Worm (Caenorhabditis elegans) whole organism, mixed stage, embryonic: ENCODE results near the gene vha-8.

Experiments
- M03D4.4 ChIP-seq: sonication (generic microtip); optimal IDR thresholded peaks from 2 replicates; lab custom pipeline; 2017; ENCODE audit warnings: mild to moderate bottlenecking, missing genetic modification characterization, missing compliant biosample characterization
- bed-3 ChIP-seq: fragments of 200-800 bp; sonication (Bioruptor generic); optimal IDR thresholded peaks from 3 replicates; lab custom pipeline; 2018; ENCODE audit warnings: mild to moderate bottlenecking, missing genetic modification characterization, moderate library complexity, missing compliant biosample characterization
- blmp-1 ChIP-seq: fragments of 150-350 bp; optimal IDR thresholded peaks from 2 replicates; lab custom pipeline; 2014; ENCODE audit warnings: missing biosample characterization, missing genetic modification characterization
- ceh-39 ChIP-seq: fragments of 150-350 bp; optimal IDR thresholded peaks from 2 replicates; lab custom pipeline; 2014; ENCODE audit warnings: missing biosample characterization, missing genetic modification characterization
- ceh-43 ChIP-seq: fragments of 200-800 bp; sonication (Bioruptor generic); optimal IDR thresholded peaks from 2 replicates; lab custom pipeline; 2018; ENCODE audit warnings: mild to moderate bottlenecking, missing genetic modification characterization, moderate library complexity, missing compliant biosample characterization
- ces-1 ChIP-seq: fragments of 150-350 bp; optimal IDR thresholded peaks from 2 replicates; lab custom pipeline; 2014; ENCODE audit warnings: missing biosample characterization, missing genetic modification reagents, missing genetic modification characterization
- cnd-1 ChIP-seq: fragments of 200-800 bp; sonication (Bioruptor generic); optimal IDR thresholded peaks from 2 replicates; lab custom pipeline; 2018; ENCODE audit warnings: mild to moderate bottlenecking, missing genetic modification characterization, missing compliant biosample characterization
- drap-1 ChIP-seq: fragments of 200-800 bp; sonication (Bioruptor generic); optimal IDR thresholded peaks from 3 replicates; lab custom pipeline; 2018; ENCODE audit warnings: mild to moderate bottlenecking, missing genetic modification characterization, missing compliant biosample characterization
- elt-3 ChIP-seq: fragments of 150-350 bp; optimal IDR thresholded peaks from 2 replicates; lab custom pipeline; 2014; ENCODE audit warnings: missing biosample characterization, missing genetic modification characterization
- ham-2 ChIP-seq: fragments of 200-800 bp; sonication (Bioruptor generic); optimal IDR thresholded peaks from 2 replicates; lab custom pipeline; 2018; ENCODE audit warnings: mild to moderate bottlenecking, missing genetic modification characterization, missing compliant biosample characterization
- lin-13 ChIP-seq: fragments of 150-350 bp; optimal IDR thresholded peaks from 2 replicates; lab custom pipeline; 2014; ENCODE audit warnings: missing biosample characterization, missing genetic modification characterization
- lin-32 ChIP-seq: fragments of 200-800 bp; sonication (Bioruptor generic); optimal IDR thresholded peaks from 2 replicates; lab custom pipeline; 2018; ENCODE audit warnings: mild to moderate bottlenecking, missing genetic modification characterization, missing compliant biosample characterization
- lsy-2 ChIP-seq: fragments of 150-350 bp; optimal IDR thresholded peaks from 2 replicates; lab custom pipeline; 2014; ENCODE audit warnings: missing biosample characterization, missing genetic modification characterization
- mab-5 ChIP-seq: fragments of 150-350 bp; optimal IDR thresholded peaks from 2 replicates; lab custom pipeline; 2014; ENCODE audit warnings: missing biosample characterization, missing genetic modification characterization
- mep-1 ChIP-seq: fragments of 150-350 bp; optimal IDR thresholded peaks from 2 replicates; lab custom pipeline; 2017; ENCODE audit warnings: missing biosample characterization, missing genetic modification reagents, missing genetic modification characterization, inconsistent platforms
- nhr-12 ChIP-seq: fragments of 150-350 bp; optimal IDR thresholded peaks from 2 replicates; lab custom pipeline; 2014; ENCODE audit warnings: missing biosample characterization, missing genetic modification characterization
- nhr-2 ChIP-seq: fragments of 150-350 bp; optimal IDR thresholded peaks from 2 replicates; lab custom pipeline; 2014; ENCODE audit warnings: missing biosample characterization, missing genetic modification characterization
- nhr-237 ChIP-seq: fragments of 150-350 bp; optimal IDR thresholded peaks from 2 replicates; lab custom pipeline; 2014; ENCODE audit warnings: missing biosample characterization, missing genetic modification characterization
- nhr-76 ChIP-seq: sonication (generic microtip); optimal IDR thresholded peaks from 2 replicates; lab custom pipeline; 2017; ENCODE audit warnings: missing biosample characterization, missing genetic modification characterization
- pha-4 ChIP-seq: fragments of 150-350 bp; optimal IDR thresholded peaks from 2 replicates; lab custom pipeline; 2018; ENCODE audit warnings: missing biosample characterization, missing genetic modification reagents, missing genetic modification characterization
- sptf-1 ChIP-seq: sonication (generic microtip); optimal IDR thresholded peaks from 2 replicates; lab custom pipeline; 2017; ENCODE audit warnings: mild to moderate bottlenecking, missing genetic modification characterization, moderate library complexity, missing compliant biosample characterization
- unc-120 ChIP-seq: sonication (generic microtip); optimal IDR thresholded peaks from 2 replicates; lab custom pipeline; 2017; ENCODE audit warnings: missing genetic modification characterization, missing compliant biosample characterization; ENCODE audit not compliant: poor library complexity, severe bottlenecking
- unc-39 ChIP-seq: fragments of 150-350 bp; optimal IDR thresholded peaks from 2 replicates; lab custom pipeline; 2014; ENCODE audit warnings: missing biosample characterization, missing genetic modification characterization
- unc-62 ChIP-seq: fragments of 150-350 bp; optimal IDR thresholded peaks from 2 replicates; lab custom pipeline; 2014; ENCODE audit warnings: missing biosample characterization, missing genetic modification reagents, missing genetic modification characterization
- zip-8 ChIP-seq: fragments of 150-350 bp; optimal IDR thresholded peaks from 2 replicates; lab custom pipeline; 2014; ENCODE audit warnings: missing biosample characterization, missing genetic modification characterization
- ztf-11 ChIP-seq: fragments of 150-350 bp; optimal IDR thresholded peaks from 2 replicates; lab custom pipeline; 2014; ENCODE audit warnings: missing biosample characterization, missing genetic modification characterization

Gene vha-8

ce11 chrIV:6802132-6802531, 11.3 kb downstream of the vha-8 start, which contains the start of the genes cest-4 and C17H12.11:
cest-4 (minus strand) TSS chrIV:6802337.
C17H12.11 (plus strand) TSS chrIV:6802387.
- no peak for TF ChIP-seq elt-3 (tag; lab: Kevin White, UChicago)
- TF ChIP-seq nhr-2 (tag; lab: Kevin White, UChicago): no peak
- no peak for TF ChIP-seq mep-1 (tag; lab: Kevin White, UChicago)
- no peak for TF ChIP-seq pha-4 (tag; lab: Kevin White, UChicago)
- TF ChIP-seq nhr-76 (tag; lab: Kevin White, UChicago): no peak
- no peak for TF ChIP-seq ceh-39
- no peak for TF ChIP-seq ham-2 (GFP tag; lab: Kevin White, UChicago)
- no peak for TF ChIP-seq unc-120 (tag; lab: Kevin White, UChicago)
- no peak for TF ChIP-seq bed-3
- no peak for TF ChIP-seq zip-8 (tag; lab: Kevin White, UChicago)
- no peak for TF ChIP-seq lsy-2 (tag; lab: Kevin White, UChicago)
- TF ChIP-seq ztf-11 (tag; lab: Kevin White, UChicago): no peak

DNA sequence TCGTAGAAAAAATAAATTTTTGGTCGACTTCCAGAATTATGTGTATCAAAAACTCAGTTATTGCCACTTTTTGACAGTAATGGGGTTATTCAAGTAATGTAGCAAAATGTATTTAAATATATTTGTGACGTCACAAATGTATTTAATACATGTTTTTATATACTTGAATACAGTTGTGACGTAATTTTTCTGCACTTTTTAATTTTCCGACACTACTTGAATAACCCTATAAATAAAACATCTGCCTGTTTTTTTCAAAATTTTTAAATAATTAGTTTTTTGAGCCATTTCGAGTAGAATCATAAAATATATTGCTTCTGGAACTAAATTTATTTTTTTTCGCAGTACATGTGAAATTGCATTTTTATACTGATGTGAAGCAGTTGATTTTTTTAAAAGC, 12.4 kb downstream of the vha-8 start:
- peak; percentile 91 for TF ChIP-seq zip-8 (tag; lab: Kevin White, UChicago)
- no peak for TF ChIP-seq cnd-1 (tag; lab: Kevin White, UChicago)
- no peak for TF ChIP-seq nhr-237
- TF ChIP-seq, all 35 proteins: peak for 1

- TF ChIP-seq unc-62 (GFP tag; lab: Kevin White, UChicago) (peak; percentile 61), lin-13 (tag; lab: Kevin White, UChicago) (no peak), unc-39 (tag; lab: Kevin White, UChicago) (no peak), ham-2 (GFP tag; lab: Kevin White, UChicago) (no peak), blmp-1 (no peak), nhr-12 (tag; lab: Kevin White, UChicago) (no peak)
These were observed 13.0 kb downstream of the vha-8 start for ce11 chrIV:6803805-6804344.

DNA sequence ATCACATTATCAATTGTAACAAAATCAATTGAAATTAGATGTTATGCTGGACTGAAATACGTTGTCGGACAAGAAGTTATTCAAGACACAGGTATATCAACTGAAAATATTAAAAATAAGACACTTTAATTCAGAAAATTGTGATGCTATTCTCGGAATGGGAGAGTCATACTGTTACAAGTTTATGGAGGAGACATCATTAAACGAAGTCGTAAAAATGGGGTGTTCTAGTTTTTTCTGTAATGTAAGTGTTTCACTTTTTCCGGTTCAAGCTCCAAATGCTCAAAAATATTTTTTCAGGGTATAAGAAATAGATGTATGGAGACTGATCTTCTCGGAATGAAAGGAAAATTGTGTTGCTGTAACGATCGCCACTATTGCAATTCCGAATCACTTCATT, 13.9 kb downstream of the vha-8 start, which contains the start of gene C17H12.37:
TSS of gene C17H12.37 (plus strand) at position 301 of the 400 bp plus-strand sequence.
- no peak for TF ChIP-seq mep-1 (tag; lab: Kevin White, UChicago)

- TF ChIP-seq ces-1 (peak; percentile 84), ceh-43 (GFP tag; lab: Kevin White, UChicago) (no peak)
These were observed 15.7 kb downstream of the vha-8 start, which contains the start of gene C17H12.10 for ce11 chrIV:6806475-6807063. C17H12.10 (plus strand) TSS chrIV:6806799.

- TF ChIP-seq mep-1 (tag; lab: Kevin White, UChicago): peak; percentile 20
- TF ChIP-seq pha-4 (tag; lab: Kevin White, UChicago): no peak
- no peak for TF ChIP-seq ceh-39
- no peak for TF ChIP-seq blmp-1
- peak; percentile 27 for TF ChIP-seq drap-1 (GFP tag; lab: Kevin White, UChicago)
- no peak for TF ChIP-seq unc-39 (tag; lab: Kevin White, UChicago)
- no peak for TF ChIP-seq mab-5 (tag; lab: Kevin White, UChicago)
- no peak for TF ChIP-seq nhr-237
- peak; percentile 54 for TF ChIP-seq ham-2 (GFP tag; lab: Kevin White, UChicago)
- peak; percentile 6 for TF ChIP-seq sptf-1 (tag; lab: Kevin White, UChicago)
- TF ChIP-seq lin-32 (GFP tag; lab: Kevin White, UChicago): no peak
- TF ChIP-seq zip-8 (tag; lab: Kevin White, UChicago): no peak
- TF ChIP-seq unc-120 (tag; lab: Kevin White, UChicago): no peak
- TF ChIP-seq M03D4.4 (tag; lab: Kevin White, UChicago): no peak
- TF ChIP-seq ces-1: peak; percentile 63
These were observed 18.9 kb downstream of the vha-8 start for ce11 chrIV:6809756-6810155.

ce11 chrIV:6811808-6812207, 20.9 kb downstream of the vha-8 start, which contains the start of gene ceh-48:
ceh-48 (plus strand) TSS chrIV:6812108.
- TF ChIP-seq ces-1 (no peak), nhr-76 (tag; lab: Kevin White, UChicago) (no peak)
